Worm (Caenorhabditis elegans): ENCODE results near the gene ift-139.

ift-139 gene

DNA sequence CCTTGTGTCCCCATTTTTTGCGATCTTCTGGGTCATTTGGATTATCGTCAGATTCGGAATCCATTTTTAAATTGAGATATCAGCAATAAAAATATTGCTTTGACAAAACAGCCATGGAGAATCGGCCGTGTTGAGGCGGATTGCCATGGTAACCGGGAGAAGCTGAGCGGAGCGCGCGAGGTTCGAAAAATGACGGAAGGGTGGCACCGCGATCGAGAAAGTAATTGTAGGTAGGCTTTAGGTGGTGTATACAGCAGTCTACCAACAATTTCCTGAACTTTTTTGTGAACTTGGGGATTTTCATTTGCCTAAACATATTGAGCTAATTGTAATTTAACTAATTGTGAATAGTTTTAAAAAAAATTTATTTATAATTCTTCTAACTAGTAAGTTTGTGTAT lies at the start of gene ift-139:
ift-139 (minus strand) TSS at position 101 of the 400 bp plus-strand sequence.
- TF ChIP-seq B0310.2 (tag; optimal IDR thresholded peaks at IDR 0.05) (no peak), ceh-36 (tag; optimal IDR thresholded peaks at IDR 0.05) (no peak), tra-4 (tag; optimal IDR thresholded peaks at IDR 0.05) (no peak), F13C5.2 (tag; optimal IDR thresholded peaks at IDR 0.05) (no peak), aly-1 (tag; optimal IDR thresholded peaks at IDR 0.05) (no peak), ets-7 (tag; optimal IDR thresholded peaks at IDR 0.05) (no peak), scrt-1 (GFP tag; IDR thresholded peaks at IDR 0.05) (no peak), pes-1 (GFP tag; IDR thresholded peaks at IDR 0.05) (no peak), hmbx-1 (tag; optimal IDR thresholded peaks at IDR 0.05) (no peak), tbx-11 (GFP tag; IDR thresholded peaks at IDR 0.05) (no peak), ceh-13 (GFP tag; optimal IDR thresholded peaks at IDR 0.05) (no peak), tbx-37 (GFP tag; conservative IDR thresholded peaks at IDR 0.05) (no peak), hmg-4 (GFP tag; optimal IDR thresholded peaks at IDR 0.05) (no peak), flt-1 (GFP tag; IDR thresholded peaks at IDR 0.05) (no peak), ama-1 (optimal IDR thresholded peaks at IDR 0.05) (no peak), hnd-1 (tag; optimal IDR thresholded peaks at IDR 0.05) (no peak), sea-1 (GFP tag; conservative IDR thresholded peaks at IDR 0.05) (no peak)

DNA sequence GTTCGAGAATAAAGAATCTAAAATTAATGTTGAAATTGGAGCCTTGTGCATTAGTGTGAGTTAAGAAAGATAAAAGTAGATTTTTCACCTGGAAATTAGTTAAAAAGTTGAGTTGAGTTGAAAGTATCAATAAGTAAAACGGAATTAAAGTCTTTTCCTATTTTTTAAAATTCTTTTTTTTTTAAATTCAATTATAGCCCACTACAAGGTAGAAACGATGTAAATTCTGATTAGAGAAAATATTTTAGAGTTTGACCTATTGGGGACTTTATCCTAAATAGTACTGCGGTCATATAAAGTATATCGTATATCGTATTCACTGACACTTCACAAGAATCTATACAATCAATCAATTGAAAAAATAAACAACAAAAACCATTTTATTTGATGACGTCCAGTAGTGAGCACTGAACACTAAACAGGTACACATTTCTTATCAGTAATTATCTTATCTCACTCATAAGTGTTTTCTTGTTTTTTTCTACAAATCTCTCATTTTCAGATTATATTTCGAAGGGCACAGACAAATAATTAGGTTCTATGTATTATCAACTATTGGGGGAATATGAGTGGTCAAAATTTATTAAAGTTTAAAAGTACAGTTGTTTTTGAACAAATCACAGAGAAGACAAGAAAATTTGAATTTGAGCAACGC lies 48.6 kb upstream of the ift-139 start, which contains the start of gene wht-1:
wht-1 (minus strand) TSS at position 51 of the 655 bp plus-strand sequence.
- TF ChIP-seq tra-4 (tag; optimal IDR thresholded peaks at IDR 0.05), result no peak
- TF ChIP-seq ceh-36 (tag; optimal IDR thresholded peaks at IDR 0.05), result no peak

DNA sequence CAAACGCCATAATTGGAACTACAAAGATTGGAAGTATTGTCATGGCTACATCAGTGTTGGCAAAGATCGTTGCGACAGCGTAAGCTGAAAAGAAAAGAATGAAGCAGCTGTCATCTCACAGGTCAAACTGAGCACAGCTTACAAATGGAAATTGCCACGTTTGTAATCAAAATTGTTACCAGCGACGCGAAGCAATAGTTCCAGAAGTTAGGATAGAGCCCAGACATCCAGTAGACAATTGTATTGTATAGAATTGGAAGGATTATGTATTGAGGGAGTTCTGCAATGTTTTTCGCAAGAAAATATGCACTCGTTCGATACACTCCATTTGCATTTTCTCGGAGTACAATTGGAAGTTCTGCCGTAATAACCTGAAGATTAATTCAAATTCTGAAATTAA lies 46.0 kb upstream of the ift-139 start:
- TF ChIP-seq pes-1 (GFP tag; IDR thresholded peaks at IDR 0.05) (no peak), sea-1 (GFP tag; conservative IDR thresholded peaks at IDR 0.05) (no peak), tra-4 (tag; optimal IDR thresholded peaks at IDR 0.05) (no peak), scrt-1 (GFP tag; IDR thresholded peaks at IDR 0.05) (no peak), aly-1 (tag; optimal IDR thresholded peaks at IDR 0.05) (no peak), ceh-36 (tag; optimal IDR thresholded peaks at IDR 0.05) (no peak), ceh-13 (GFP tag; optimal IDR thresholded peaks at IDR 0.05) (no peak), ets-7 (tag; optimal IDR thresholded peaks at IDR 0.05) (no peak), flt-1 (GFP tag; IDR thresholded peaks at IDR 0.05) (no peak), ama-1 (optimal IDR thresholded peaks at IDR 0.05) (no peak), B0310.2 (tag; optimal IDR thresholded peaks at IDR 0.05) (no peak), tbx-37 (GFP tag; conservative IDR thresholded peaks at IDR 0.05) (no peak)

DNA sequence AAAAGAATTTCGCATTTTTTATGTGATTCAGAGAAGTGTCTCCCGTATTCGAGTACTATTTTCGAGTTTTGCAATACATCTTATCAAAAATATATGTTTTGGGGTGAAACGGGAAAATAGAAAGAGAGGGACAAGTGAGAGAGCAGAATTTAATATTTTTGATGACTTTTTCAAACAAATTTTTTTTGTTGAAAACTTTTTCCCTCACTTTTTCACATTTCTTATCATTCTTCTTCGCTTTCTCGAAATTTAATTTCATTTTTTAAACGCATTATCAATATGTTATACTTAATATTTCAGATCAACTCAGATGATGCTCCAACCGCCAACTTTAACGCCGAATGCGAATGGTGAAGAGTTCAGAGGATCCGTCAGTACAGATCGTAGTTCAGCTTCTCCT lies 41.0 kb upstream of the ift-139 start, which contains the start of gene attf-4:
attf-4 (plus strand) TSS at position 301 of the 400 bp plus-strand sequence.
- TF ChIP-seq flt-1 (GFP tag; IDR thresholded peaks at IDR 0.05) (no peak), sea-1 (GFP tag; conservative IDR thresholded peaks at IDR 0.05) (no peak), ets-7 (tag; optimal IDR thresholded peaks at IDR 0.05) (no peak), hmg-4 (GFP tag; optimal IDR thresholded peaks at IDR 0.05) (no peak), tra-4 (tag; optimal IDR thresholded peaks at IDR 0.05) (no peak), ceh-13 (GFP tag; optimal IDR thresholded peaks at IDR 0.05) (no peak), tbx-11 (GFP tag; IDR thresholded peaks at IDR 0.05) (no peak)

DNA sequence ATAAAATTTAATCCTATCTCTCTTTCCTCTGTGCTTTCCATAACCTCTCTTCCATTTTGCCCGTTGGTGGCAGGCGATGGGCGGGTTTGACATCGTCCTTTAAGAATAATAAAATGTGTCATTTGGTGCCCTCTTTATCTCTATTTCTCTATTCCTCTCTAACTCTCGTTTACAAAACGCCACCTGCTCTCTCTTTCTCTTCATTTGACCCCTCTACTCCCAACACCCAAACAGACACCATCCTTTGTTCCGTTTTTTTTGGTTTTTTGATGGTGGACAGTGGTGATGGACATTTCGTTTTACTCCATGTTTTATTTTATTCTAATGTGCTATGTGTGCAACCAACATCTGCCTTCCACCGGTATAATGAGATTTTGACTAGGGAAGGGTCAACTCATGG lies 39.6 kb upstream of the ift-139 start:
- no peak for TF ChIP-seq hmbx-1 (tag; optimal IDR thresholded peaks at IDR 0.05)
- no peak for TF ChIP-seq ama-1 (optimal IDR thresholded peaks at IDR 0.05)

DNA sequence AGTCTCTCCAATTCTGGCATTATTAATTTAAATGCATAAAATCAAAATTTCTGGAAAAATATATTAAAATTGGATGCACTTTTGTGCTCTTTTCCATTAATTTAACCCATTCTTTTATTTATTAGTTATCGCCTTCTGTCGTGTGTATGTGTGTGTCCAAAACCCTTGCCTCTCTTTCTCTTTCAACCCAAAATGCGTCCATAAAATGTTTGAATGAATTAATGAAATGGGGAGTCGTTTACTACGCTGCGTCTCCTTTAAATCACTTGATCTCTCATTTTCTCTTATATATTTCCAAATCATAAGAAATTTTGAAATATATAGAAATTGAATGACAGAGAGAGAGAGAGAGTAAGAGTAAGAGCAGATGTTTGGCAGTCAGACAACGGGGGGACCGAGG lies 38.7 kb upstream of the ift-139 start:
- TF ChIP-seq flt-1 (GFP tag; IDR thresholded peaks at IDR 0.05), result no peak
- TF ChIP-seq ceh-13 (GFP tag; optimal IDR thresholded peaks at IDR 0.05), result no peak
- TF ChIP-seq hmbx-1 (tag; optimal IDR thresholded peaks at IDR 0.05), result no peak
- no peak for TF ChIP-seq F13C5.2 (tag; optimal IDR thresholded peaks at IDR 0.05)

DNA sequence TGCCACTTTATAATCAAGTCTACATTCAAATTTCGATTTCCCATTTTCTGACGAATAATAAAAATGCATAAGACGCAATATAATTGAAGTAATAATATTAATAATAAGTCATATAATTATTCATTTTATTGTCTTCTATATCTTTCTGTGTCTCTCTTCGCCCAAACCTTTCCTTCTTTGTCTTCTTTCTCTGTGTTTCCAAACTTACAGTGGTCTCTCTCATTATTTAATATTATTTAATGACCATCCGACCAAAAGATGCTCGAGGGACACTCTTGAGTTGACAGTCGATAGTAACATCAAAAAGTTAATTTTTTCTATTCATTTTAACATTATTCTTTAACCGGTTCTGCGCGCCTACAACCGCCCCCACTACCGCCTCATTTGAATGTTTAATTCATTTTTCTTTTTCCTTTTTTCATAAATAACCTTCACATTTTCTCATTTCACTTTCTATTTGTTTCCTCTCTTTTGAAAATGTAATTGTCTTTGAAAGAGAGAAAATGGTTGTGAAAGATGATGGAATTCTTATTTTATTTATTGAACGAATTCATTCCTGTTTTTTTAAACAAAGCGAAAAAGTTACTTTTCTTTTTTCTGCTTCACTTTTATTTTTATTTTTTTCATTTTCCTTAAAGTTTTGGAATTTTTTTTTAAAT lies 34.5 kb upstream of the ift-139 start:
- no peak for TF ChIP-seq tbx-11 (GFP tag; IDR thresholded peaks at IDR 0.05)
- no peak for TF ChIP-seq ama-1 (optimal IDR thresholded peaks at IDR 0.05)
- no peak for TF ChIP-seq hmbx-1 (tag; optimal IDR thresholded peaks at IDR 0.05)
- TF ChIP-seq F13C5.2 (tag; optimal IDR thresholded peaks at IDR 0.05), result peak; percentile 4
- no peak for TF ChIP-seq ets-7 (tag; optimal IDR thresholded peaks at IDR 0.05)
- no peak for TF ChIP-seq hmg-4 (GFP tag; optimal IDR thresholded peaks at IDR 0.05)

DNA sequence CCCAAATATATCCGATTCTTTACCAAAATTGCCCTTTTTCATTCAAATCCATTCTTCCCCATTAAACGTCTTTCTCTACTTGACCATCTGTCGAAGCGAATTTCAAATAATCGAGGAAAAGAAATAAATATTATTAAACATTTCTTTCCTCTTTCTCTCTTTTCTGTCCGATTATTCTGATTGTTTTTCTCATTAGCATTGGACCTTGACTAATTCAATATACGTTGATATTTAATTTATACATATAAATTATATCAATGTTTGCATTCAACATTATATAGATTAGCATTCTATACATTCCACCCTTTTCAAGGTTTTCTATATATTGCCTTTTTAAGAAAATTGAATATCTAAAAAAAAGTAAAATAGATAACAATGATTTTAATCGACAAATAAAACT lies 33.7 kb upstream of the ift-139 start:
- TF ChIP-seq flt-1 (GFP tag; IDR thresholded peaks at IDR 0.05), result no peak
- no peak for TF ChIP-seq pes-1 (GFP tag; IDR thresholded peaks at IDR 0.05)
- no peak for TF ChIP-seq ceh-13 (GFP tag; optimal IDR thresholded peaks at IDR 0.05)
- no peak for TF ChIP-seq sea-1 (GFP tag; conservative IDR thresholded peaks at IDR 0.05)
- no peak for TF ChIP-seq hnd-1 (tag; optimal IDR thresholded peaks at IDR 0.05)
- TF ChIP-seq F13C5.2 (tag; optimal IDR thresholded peaks at IDR 0.05), result no peak
- no peak for TF ChIP-seq scrt-1 (GFP tag; IDR thresholded peaks at IDR 0.05)
- TF ChIP-seq tra-4 (tag; optimal IDR thresholded peaks at IDR 0.05), result no peak
- no peak for TF ChIP-seq hmg-4 (GFP tag; optimal IDR thresholded peaks at IDR 0.05)
- TF ChIP-seq tbx-11 (GFP tag; IDR thresholded peaks at IDR 0.05), result no peak
- no peak for TF ChIP-seq B0310.2 (tag; optimal IDR thresholded peaks at IDR 0.05)
- no peak for TF ChIP-seq ets-7 (tag; optimal IDR thresholded peaks at IDR 0.05)
- TF ChIP-seq hmbx-1 (tag; optimal IDR thresholded peaks at IDR 0.05), result no peak
- no peak for TF ChIP-seq ceh-36 (tag; optimal IDR thresholded peaks at IDR 0.05)
- no peak for TF ChIP-seq ama-1 (optimal IDR thresholded peaks at IDR 0.05)
- TF ChIP-seq tbx-37 (GFP tag; conservative IDR thresholded peaks at IDR 0.05), result no peak

All from whole organism, early embryonic.